Worm (Caenorhabditis elegans) whole organism, young adult: ENCODE results near the gene srw-102.

ENCODE experiments used
- B0035.1 ChIP-seq: sonication (generic microtip); optimal IDR thresholded peaks from 2 replicates; lab custom pipeline; 2016; ENCODE audit warnings: missing genetic modification characterization, mild to moderate bottlenecking, missing compliant biosample characterization, missing genotype, missing genetic modification reagents
- D2030.7 ChIP-seq: fragments of 200-800 bp; sonication (Bioruptor generic); IDR thresholded peaks from 2 replicates; pipeline ENCODE4 v1.3.6; 2022; ENCODE audit warnings: missing genetic modification reagents, missing genetic modification characterization, missing compliant biosample characterization
- F37B4.10 ChIP-seq: fragments of 200-800 bp; sonication (Bioruptor generic); IDR thresholded peaks from 2 replicates; pipeline ENCODE4 v1.3.6; 2022; ENCODE audit warnings: missing genetic modification characterization, missing compliant biosample characterization
- F49E8.2 ChIP-seq: sonication (generic microtip); optimal IDR thresholded peaks from 3 replicates; lab custom pipeline; 2017; ENCODE audit warnings: missing genetic modification characterization, mild to moderate bottlenecking, missing compliant biosample characterization, antibody characterized with exemption, moderate library complexity; ENCODE audit not compliant: insufficient read depth
- F57C9.4 ChIP-seq: sonication (generic microtip); optimal IDR thresholded peaks from 2 replicates; lab custom pipeline; 2017; ENCODE audit warnings: mild to moderate bottlenecking, missing genetic modification characterization, missing compliant biosample characterization
- K11D2.4 ChIP-seq: fragments of 200-800 bp; sonication (Bioruptor generic); IDR thresholded peaks from 2 replicates; pipeline ENCODE4 v1.3.6; 2022; ENCODE audit warnings: missing genetic modification reagents, missing genetic modification characterization, missing compliant biosample characterization
- T26A5.8 ChIP-seq: sonication (generic microtip); optimal IDR thresholded peaks from 2 replicates; lab custom pipeline; 2016; ENCODE audit warnings: missing genetic modification characterization, missing compliant biosample characterization
- Y53F4B.3 ChIP-seq: fragments of 200-800 bp; sonication (Bioruptor generic); IDR thresholded peaks from 2 replicates; pipeline ENCODE4 v1.3.6; 2022; ENCODE audit warnings: missing genetic modification reagents, missing genetic modification characterization, missing compliant biosample characterization
- Y53G8AR.9 ChIP-seq: fragments of 200-800 bp; sonication (Bioruptor generic); conservative IDR thresholded peaks from 2 replicates; pipeline ENCODE4 v1.3.6; 2022; ENCODE audit warnings: missing genetic modification reagents, missing genetic modification characterization, missing compliant biosample characterization
- Y67H2A.10 ChIP-seq: fragments of 200-800 bp; sonication (Bioruptor generic); conservative IDR thresholded peaks from 2 replicates; pipeline ENCODE4 v1.3.6; 2022; ENCODE audit warnings: missing genetic modification reagents, missing genetic modification characterization, missing compliant biosample characterization
- attf-3 ChIP-seq: fragments of 200-800 bp; sonication (Bioruptor generic); conservative IDR thresholded peaks from 2 replicates; pipeline ENCODE4 v1.3.6; 2022; ENCODE audit warnings: missing genetic modification reagents, missing genetic modification characterization, missing compliant biosample characterization
- cebp-2 ChIP-seq: fragments of 200-800 bp; sonication (Bioruptor generic); IDR thresholded peaks from 2 replicates; pipeline ENCODE4 v1.3.6; 2022; ENCODE audit warnings: missing genetic modification characterization, missing compliant biosample characterization
- ceh-79 ChIP-seq: sonication (generic microtip); optimal IDR thresholded peaks from 2 replicates; lab custom pipeline; 2017; ENCODE audit warnings: mild to moderate bottlenecking, missing genetic modification characterization, missing compliant biosample characterization
- die-1 ChIP-seq: sonication (generic microtip); optimal IDR thresholded peaks from 2 replicates; lab custom pipeline; 2016; ENCODE audit warnings: missing genotype, mild to moderate bottlenecking, missing genetic modification characterization, missing compliant biosample characterization
- egrh-3 ChIP-seq: fragments of 200-800 bp; sonication (Bioruptor generic); IDR thresholded peaks from 2 replicates; pipeline ENCODE4 v1.3.6; 2022; ENCODE audit warnings: missing genetic modification reagents, missing genetic modification characterization, missing compliant biosample characterization
- hlh-26 ChIP-seq: fragments of 200-800 bp; sonication (Bioruptor generic); conservative IDR thresholded peaks from 2 replicates; pipeline ENCODE4 v1.3.6; 2022; ENCODE audit warnings: missing genetic modification reagents, missing genetic modification characterization, missing compliant biosample characterization
- hmg-1.2 ChIP-seq: fragments of 200-800 bp; sonication (Bioruptor generic); IDR thresholded peaks from 2 replicates; pipeline ENCODE4 v1.3.6; 2022; ENCODE audit warnings: missing genetic modification reagents, missing genetic modification characterization, missing compliant biosample characterization
- hmg-20 ChIP-seq: fragments of 200-800 bp; sonication (Bioruptor generic); IDR thresholded peaks from 2 replicates; pipeline ENCODE4 v1.3.6; 2022; ENCODE audit warnings: missing genetic modification reagents, missing genetic modification characterization, missing compliant biosample characterization
- hrde-1 ChIP-seq: sonication (generic microtip); optimal IDR thresholded peaks from 2 replicates; lab custom pipeline; 2016; ENCODE audit warnings: missing genetic modification characterization, mild to moderate bottlenecking, missing compliant biosample characterization, moderate library complexity, missing genotype, missing genetic modification reagents, borderline replicate concordance
- lag-1 ChIP-seq: fragments of 200-800 bp; sonication (Bioruptor generic); IDR thresholded peaks from 2 replicates; pipeline ENCODE4 v1.3.6; 2022; ENCODE audit warnings: missing genetic modification reagents, missing genetic modification characterization, missing compliant biosample characterization
- madf-3 ChIP-seq: fragments of 200-800 bp; sonication (Bioruptor generic); IDR thresholded peaks from 2 replicates; pipeline ENCODE4 v1.3.6; 2022; ENCODE audit warnings: missing genetic modification reagents, missing genetic modification characterization, missing compliant biosample characterization
- madf-6 ChIP-seq: fragments of 200-800 bp; sonication (Bioruptor generic); IDR thresholded peaks from 2 replicates; pipeline ENCODE4 v1.3.6; 2022; ENCODE audit warnings: missing genetic modification reagents, missing genetic modification characterization, missing compliant biosample characterization
- nfyb-1 ChIP-seq: fragments of 200-800 bp; sonication (Bioruptor generic); IDR thresholded peaks from 2 replicates; pipeline ENCODE4 v1.3.6; 2022; ENCODE audit warnings: missing genetic modification reagents, missing genetic modification characterization, missing compliant biosample characterization
- nhr-80 ChIP-seq: sonication (generic microtip); optimal IDR thresholded peaks from 2 replicates; lab custom pipeline; 2016; ENCODE audit warnings: missing genetic modification characterization, missing compliant biosample characterization
- rpc-1 ChIP-seq, 2 experiments: fragments of 150-350 bp in 1 of 2; sonication (generic microtip) in 1 of 2; optimal IDR thresholded peaks; 2 replicates each; lab custom pipeline; 2014 to 2018; ENCODE audit warnings: missing biosample characterization in 1 of 2, missing genetic modification characterization in 1 of 2, missing genetic modification reagents in 1 of 2, missing genotype in 1 of 2
- sea-2 ChIP-seq: fragments of 200-800 bp; sonication (Bioruptor generic); IDR thresholded peaks from 2 replicates; pipeline ENCODE4 v1.3.6; 2022; ENCODE audit warnings: missing genetic modification characterization, missing compliant biosample characterization
- snpc-1.3 ChIP-seq: sonication (generic microtip); optimal IDR thresholded peaks from 2 replicates; lab custom pipeline; 2017; ENCODE audit warnings: missing genetic modification characterization, mild to moderate bottlenecking, missing compliant biosample characterization, antibody characterized with exemption, moderate library complexity, missing genotype, missing genetic modification reagents; ENCODE audit not compliant: insufficient read depth
- snpc-3.4 ChIP-seq: sonication (generic microtip); optimal IDR thresholded peaks from 2 replicates; lab custom pipeline; 2017; ENCODE audit warnings: missing genetic modification characterization, mild to moderate bottlenecking, missing compliant biosample characterization, antibody characterized with exemption, moderate library complexity, missing genotype, missing genetic modification reagents
- snpc-4 ChIP-seq, 5 experiments: fragments of 150-350 bp in 1 of 5; sonication (generic microtip) in 4 of 5; optimal IDR thresholded peaks; 2 replicates each; lab custom pipeline; 2014 to 2018; ENCODE audit warnings: missing genetic modification characterization in 5 of 5, missing biosample characterization in 3 of 5, antibody characterized with exemption in 2 of 5, mild to moderate bottlenecking in 2 of 5, missing compliant biosample characterization in 2 of 5, missing genotype in 2 of 5, moderate library complexity in 2 of 5, missing genetic modification reagents in 1 of 5
- sptf-2 ChIP-seq: fragments of 200-800 bp; sonication (Bioruptor generic); optimal IDR thresholded peaks from 2 replicates; lab custom pipeline; 2018; ENCODE audit warnings: mild to moderate bottlenecking, missing genetic modification characterization, missing compliant biosample characterization
- xnd-1 ChIP-seq: sonication (generic microtip); optimal IDR thresholded peaks from 2 replicates; lab custom pipeline; 2016; ENCODE audit warnings: missing genotype, missing genetic modification reagents, missing genetic modification characterization, missing compliant biosample characterization
- zfh-2 ChIP-seq: fragments of 200-800 bp; sonication (Bioruptor generic); conservative IDR thresholded peaks from 2 replicates; pipeline ENCODE4 v1.3.6; 2022; ENCODE audit warnings: missing genetic modification reagents, missing genetic modification characterization, missing compliant biosample characterization
- ztf-26 ChIP-seq: sonication (generic microtip); optimal IDR thresholded peaks from 2 replicates; lab custom pipeline; 2017; ENCODE audit warnings: missing genetic modification characterization, missing compliant biosample characterization

The srw-102 gene

ce11 chrV:1719927-1720326 lies at the start of gene srw-102:
TSS of gene srw-102 (plus strand) at chrV:1720227.
- no peak for TF ChIP-seq hrde-1 (tag; lab: Kevin White, UChicago)
- no peak for TF ChIP-seq attf-3 (GFP tag; lab: Robert Waterston, UW)
- TF ChIP-seq cebp-2 (GFP tag; lab: Robert Waterston, UW): no peak
- no peak for TF ChIP-seq D2030.7 (GFP tag; lab: Robert Waterston, UW)
- TF ChIP-seq madf-6 (GFP tag; lab: Robert Waterston, UW): no peak
- TF ChIP-seq egrh-3 (GFP tag; lab: Robert Waterston, UW): no peak
- no peak for TF ChIP-seq F37B4.10 (GFP tag; lab: Robert Waterston, UW)
- no peak for TF ChIP-seq snpc-1.3 (tag; lab: Kevin White, UChicago)
- no peak for TF ChIP-seq Y67H2A.10 (GFP tag; lab: Robert Waterston, UW)
- no peak for TF ChIP-seq ztf-26 (tag; lab: Kevin White, UChicago)
- TF ChIP-seq hmg-1.2 (GFP tag; lab: Robert Waterston, UW): no peak
- no peak for TF ChIP-seq T26A5.8 (tag; lab: Kevin White, UChicago)

DNA sequence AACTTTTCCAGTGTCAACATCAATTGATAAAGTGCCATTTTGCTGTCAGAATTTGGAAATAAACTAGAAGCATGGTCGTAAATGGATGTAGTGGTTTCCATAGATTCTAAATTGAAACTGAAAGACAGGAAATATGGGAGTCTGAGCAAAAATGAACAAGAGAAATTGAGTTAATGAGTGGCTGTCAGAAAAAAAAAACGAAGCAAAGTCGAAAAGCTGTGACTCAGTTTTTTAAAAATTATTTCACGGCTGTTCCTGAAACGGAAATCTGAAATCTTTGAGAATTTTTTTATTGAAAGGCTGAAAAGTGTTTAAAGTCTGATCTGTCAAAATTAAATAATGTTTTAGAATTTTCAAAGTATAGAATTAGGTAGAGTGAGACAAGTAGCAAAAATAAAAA lies 41.8 kb upstream of the srw-102 start, which contains the start of gene srw-98:
Gene srw-98, minus strand, starts transcription at position 101 of the 400 bp plus-strand sequence.
- TF ChIP-seq K11D2.4 (GFP tag; lab: Robert Waterston, UW) (no peak), die-1 (tag; lab: Kevin White, UChicago) (no peak), B0035.1 (no peak), rpc-1 (optimal IDR thresholded peaks at IDR 0.05; lab: Kevin White, UChicago) (no peak), rpc-1 (tag; optimal IDR thresholded peaks at IDR 0.05; lab: Kevin White, UChicago) (no peak)

DNA sequence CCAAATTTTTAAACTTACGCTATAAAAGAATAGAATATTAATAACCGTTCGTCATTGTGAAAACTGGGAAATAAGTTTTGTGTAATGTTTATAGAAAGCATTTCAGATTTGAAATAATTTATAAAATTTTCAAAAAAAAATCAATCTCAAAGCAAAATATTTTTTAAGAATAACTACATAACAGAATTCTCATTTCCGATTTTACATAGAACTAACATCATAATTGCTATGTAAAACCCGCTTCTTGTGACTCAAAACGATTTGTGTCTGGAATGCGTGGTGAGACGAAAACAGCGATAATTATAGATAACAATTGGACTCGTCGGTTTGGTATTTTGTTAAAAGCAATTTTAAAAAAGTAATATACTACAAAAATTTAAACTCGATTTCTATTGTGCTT lies 39.3 kb upstream of the srw-102 start, which contains the start of gene srw-91:
Gene srw-91, minus strand, starts transcription at position 101 of the 400 bp plus-strand sequence.
- no peak for TF ChIP-seq Y53G8AR.9 (GFP tag; lab: Robert Waterston, UW)
- no peak for TF ChIP-seq xnd-1 (tag; lab: Kevin White, UChicago)
- TF ChIP-seq lag-1 (GFP tag; lab: Robert Waterston, UW): no peak
- no peak for TF ChIP-seq attf-3 (GFP tag; lab: Robert Waterston, UW)
- TF ChIP-seq sptf-2 (GFP tag; lab: Kevin White, UChicago): no peak
- TF ChIP-seq hlh-26 (GFP tag; lab: Robert Waterston, UW): no peak
- no peak for TF ChIP-seq nfyb-1 (GFP tag; lab: Robert Waterston, UW)
- no peak for TF ChIP-seq F49E8.2 (tag; lab: Kevin White, UChicago)
- TF ChIP-seq snpc-4 (GFP tag; optimal IDR thresholded peaks at IDR 0.05; lab: Kevin White, UChicago): no peak
- no peak for TF ChIP-seq snpc-4 (tag; optimal IDR thresholded peaks at IDR 0.05; lab: Kevin White, UChicago)
- TF ChIP-seq hmg-20 (GFP tag; lab: Robert Waterston, UW): no peak
- TF ChIP-seq Y53F4B.3 (GFP tag; lab: Robert Waterston, UW): no peak
- TF ChIP-seq ceh-79 (tag; lab: Kevin White, UChicago): no peak
- no peak for TF ChIP-seq zfh-2 (GFP tag; lab: Robert Waterston, UW)
- TF ChIP-seq snpc-3.4: no peak
- TF ChIP-seq D2030.7 (GFP tag; lab: Robert Waterston, UW): no peak
- TF ChIP-seq madf-3 (GFP tag; lab: Robert Waterston, UW): no peak
- no peak for TF ChIP-seq nhr-80 (tag; lab: Kevin White, UChicago)
- no peak for TF ChIP-seq T26A5.8 (tag; lab: Kevin White, UChicago)
- no peak for TF ChIP-seq sea-2 (GFP tag; lab: Robert Waterston, UW)

ce11 chrV:1682279-1682678 lies 37.7 kb upstream of the srw-102 start, which contains the start of gene srh-3:
TSS of gene srh-3 (plus strand) at chrV:1682579.
- TF ChIP-seq Y53G8AR.9 (GFP tag; lab: Robert Waterston, UW) (no peak), F57C9.4 (tag; lab: Kevin White, UChicago) (no peak), lag-1 (GFP tag; lab: Robert Waterston, UW) (no peak)
